Fruit fly (Drosophila melanogaster) whole organism, embryonic: ENCODE results near the gene Chrac-14.

Source experiments
- Antp ChIP-seq: fragments of 200-800 bp; sonication (Bioruptor generic); optimal IDR thresholded peaks from 3 replicates; lab custom pipeline; 2016; ENCODE audit warnings: missing biosample characterization, missing genetic modification characterization
- Atf6 ChIP-seq: fragments of 200-800 bp; sonication (Bioruptor generic); IDR thresholded peaks from 2 replicates; pipeline ENCODE4 v1.3.6; 2022; ENCODE audit warnings: missing biosample characterization, missing genetic modification characterization
- Blimp-1 ChIP-seq: fragments of 200-800 bp; sonication (Bioruptor generic); optimal IDR thresholded peaks from 3 replicates; lab custom pipeline; 2018; ENCODE audit warnings: missing biosample characterization, missing genetic modification characterization, mild to moderate bottlenecking, moderate library complexity, missing genetic modification reagents
- CG10321 ChIP-seq: fragments of 200-800 bp; sonication (Bioruptor generic); IDR thresholded peaks from 2 replicates; pipeline ENCODE4 v1.3.6; 2022; ENCODE audit warnings: missing biosample characterization, missing genetic modification characterization
- CG11560 ChIP-seq: fragments of 200-800 bp; sonication (Bioruptor generic); IDR thresholded peaks from 3 replicates; pipeline ENCODE4 v1.3.6; 2022; ENCODE audit warnings: missing biosample characterization, missing genetic modification characterization
- CG12071 ChIP-seq: fragments of 200-800 bp; sonication (Bioruptor generic); optimal IDR thresholded peaks from 3 replicates; lab custom pipeline; 2018; ENCODE audit warnings: missing biosample characterization, mild to moderate bottlenecking, missing genetic modification characterization
- CG13123 ChIP-seq: fragments of 200-800 bp; sonication (Bioruptor generic); optimal IDR thresholded peaks from 2 replicates; lab custom pipeline; 2016; ENCODE audit warnings: missing biosample characterization, missing genetic modification characterization
- CG14050 ChIP-seq: fragments of 200-800 bp; sonication (Bioruptor generic); IDR thresholded peaks from 3 replicates; pipeline ENCODE4 v1.3.6; 2022; ENCODE audit warnings: missing biosample characterization, missing genetic modification characterization
- CG14710 ChIP-seq: fragments of 200-800 bp; sonication (Bioruptor generic); optimal IDR thresholded peaks from 3 replicates; lab custom pipeline; 2019; ENCODE audit warnings: missing biosample characterization, mild to moderate bottlenecking, missing genetic modification characterization, moderate library complexity
- CG1602 ChIP-seq: fragments of 200-800 bp; sonication (Bioruptor generic); optimal IDR thresholded peaks from 3 replicates; lab custom pipeline; 2016; ENCODE audit warnings: missing biosample characterization, missing genetic modification characterization
- CG17328 ChIP-seq: fragments of 200-800 bp; sonication (Bioruptor generic); IDR thresholded peaks from 2 replicates; pipeline ENCODE4 v1.3.6; 2022; ENCODE audit warnings: missing biosample characterization, missing genetic modification characterization
- CG17802 ChIP-seq: fragments of 200-800 bp; sonication (Bioruptor generic); optimal IDR thresholded peaks from 2 replicates; lab custom pipeline; 2018; ENCODE audit warnings: missing biosample characterization, mild to moderate bottlenecking, missing genetic modification characterization, moderate library complexity
- CG3995 ChIP-seq: fragments of 200-800 bp; sonication (Bioruptor generic); optimal IDR thresholded peaks from 3 replicates; lab custom pipeline; 2016; ENCODE audit warnings: missing biosample characterization, missing genetic modification characterization
- CG4424 ChIP-seq: fragments of 200-800 bp; sonication (Bioruptor generic); optimal IDR thresholded peaks from 3 replicates; lab custom pipeline; 2016; ENCODE audit warnings: missing biosample characterization, missing genetic modification characterization
- CG5245 ChIP-seq: fragments of 200-800 bp; sonication (Bioruptor generic); optimal IDR thresholded peaks from 3 replicates; lab custom pipeline; 2016; ENCODE audit warnings: missing biosample characterization, missing genetic modification characterization
- CG5953 ChIP-seq: fragments of 200-800 bp; sonication (Bioruptor generic); IDR thresholded peaks from 2 replicates; pipeline ENCODE4 v1.3.6; 2022; ENCODE audit warnings: missing biosample characterization, missing genetic modification characterization
- CG7928 ChIP-seq: fragments of 200-800 bp; sonication (Bioruptor generic); optimal IDR thresholded peaks from 2 replicates; lab custom pipeline; 2017; ENCODE audit warnings: missing biosample characterization, mild to moderate bottlenecking, missing genetic modification characterization
- CG8359 ChIP-seq: fragments of 200-800 bp; sonication (Bioruptor generic); optimal IDR thresholded peaks from 2 replicates; lab custom pipeline; 2017; ENCODE audit warnings: missing biosample characterization, mild to moderate bottlenecking, missing genetic modification characterization, borderline replicate concordance
- Dbx ChIP-seq: fragments of 200-800 bp; sonication (Bioruptor generic); IDR thresholded peaks from 3 replicates; pipeline ENCODE4 v1.3.6; 2022; ENCODE audit warnings: missing biosample characterization, missing genetic modification characterization
- Dref ChIP-seq: fragments of 200-800 bp; sonication (Bioruptor generic); IDR thresholded peaks from 2 replicates; pipeline ENCODE4 v1.3.6; 2022; ENCODE audit warnings: missing biosample characterization, missing genetic modification characterization
- H2.0 ChIP-seq: fragments of 200-800 bp; sonication (Bioruptor generic); IDR thresholded peaks from 2 replicates; pipeline ENCODE4 v1.3.6; 2022; ENCODE audit warnings: missing biosample characterization, missing genetic modification characterization
- HLH3B ChIP-seq: fragments of 200-800 bp; sonication (Bioruptor generic); IDR thresholded peaks from 2 replicates; pipeline ENCODE4 v1.3.6; 2022; ENCODE audit warnings: missing biosample characterization, missing genetic modification characterization
- Meics ChIP-seq: fragments of 200-800 bp; sonication (Bioruptor generic); optimal IDR thresholded peaks from 2 replicates; lab custom pipeline; 2017; ENCODE audit warnings: missing biosample characterization, mild to moderate bottlenecking, missing genetic modification characterization
- NfI ChIP-seq: fragments of 200-800 bp; sonication (Bioruptor generic); optimal IDR thresholded peaks from 3 replicates; lab custom pipeline; 2018; ENCODE audit warnings: missing biosample characterization, mild to moderate bottlenecking, missing genetic modification characterization, moderate library complexity
- Stat92E ChIP-seq, 3 experiments: fragments of >200 bp in 2 of 3; fragments of 200-800 bp in 1 of 3; sonication (Bioruptor generic) in 1 of 3; optimal IDR thresholded peaks; 2 replicates each; lab custom pipeline; 2017 to 2019; ENCODE audit warnings: missing biosample characterization in 3 of 3, missing genetic modification characterization in 3 of 3, mild to moderate bottlenecking in 1 of 3, moderate library complexity in 1 of 3
- Usf ChIP-seq: fragments of 200-800 bp; sonication (Bioruptor generic); optimal IDR thresholded peaks from 2 replicates; lab custom pipeline; 2017; ENCODE audit warnings: missing genotype, missing biosample characterization, missing genetic modification characterization
- al ChIP-seq: fragments of 200-800 bp; sonication (Bioruptor generic); IDR thresholded peaks from 2 replicates; pipeline ENCODE4 v1.3.6; 2022; ENCODE audit warnings: missing biosample characterization, missing genetic modification characterization
- ase ChIP-seq: fragments of 200-800 bp; sonication (Bioruptor generic); IDR thresholded peaks from 3 replicates; pipeline ENCODE4 v1.3.6; 2022; ENCODE audit warnings: missing biosample characterization, missing genetic modification characterization
- az2 ChIP-seq: fragments of 200-800 bp; sonication (Bioruptor generic); optimal IDR thresholded peaks from 3 replicates; lab custom pipeline; 2016; ENCODE audit warnings: missing biosample characterization, missing genetic modification characterization
- chinmo ChIP-seq: fragments of 200-800 bp; sonication (Bioruptor generic); IDR thresholded peaks from 4 replicates; pipeline ENCODE4 v1.3.6; 2022; ENCODE audit warnings: missing biosample characterization, missing genetic modification characterization; ENCODE audit not compliant: partially characterized antibody
- corto ChIP-seq: fragments of 200-800 bp; sonication (Bioruptor generic); optimal IDR thresholded peaks from 2 replicates; lab custom pipeline; 2016; ENCODE audit warnings: missing biosample characterization, mild to moderate bottlenecking, missing genetic modification characterization, moderate library complexity
- dysf ChIP-seq: fragments of 200-800 bp; sonication (Bioruptor generic); IDR thresholded peaks from 3 replicates; pipeline ENCODE4 v1.3.6; 2022; ENCODE audit warnings: missing biosample characterization, missing genetic modification characterization
- ems ChIP-seq: fragments of 200-800 bp; sonication (Bioruptor generic); optimal IDR thresholded peaks from 3 replicates; lab custom pipeline; 2016; ENCODE audit warnings: missing biosample characterization, missing genetic modification characterization
- exex ChIP-seq: fragments of 200-800 bp; sonication (Bioruptor generic); optimal IDR thresholded peaks from 4 replicates; lab custom pipeline; 2018; ENCODE audit warnings: missing biosample characterization, mild to moderate bottlenecking, missing genetic modification characterization, moderate library complexity
- fd96Cb ChIP-seq: fragments of 200-800 bp; sonication (Bioruptor generic); optimal IDR thresholded peaks from 2 replicates; lab custom pipeline; 2018; ENCODE audit warnings: missing biosample characterization, mild to moderate bottlenecking, missing genetic modification characterization, moderate library complexity
- h ChIP-seq: fragments of >200 bp; optimal IDR thresholded peaks from 2 replicates; lab custom pipeline; 2017
- jumu ChIP-seq: fragments of 200-800 bp; sonication (Bioruptor generic); optimal IDR thresholded peaks from 3 replicates; lab custom pipeline; 2016; ENCODE audit warnings: missing biosample characterization, missing genetic modification characterization
- ken ChIP-seq: fragments of 200-800 bp; sonication (Bioruptor generic); IDR thresholded peaks from 3 replicates; pipeline ENCODE4 v1.3.6; 2022; ENCODE audit warnings: missing biosample characterization, missing genetic modification characterization
- nmo ChIP-seq: fragments of 200-800 bp; sonication (Bioruptor generic); optimal IDR thresholded peaks from 2 replicates; lab custom pipeline; 2018; ENCODE audit warnings: missing biosample characterization, mild to moderate bottlenecking, missing genetic modification characterization, moderate library complexity
- onecut ChIP-seq: fragments of 200-800 bp; sonication (Bioruptor generic); IDR thresholded peaks from 2 replicates; pipeline ENCODE4 v1.3.6; 2022; ENCODE audit warnings: missing biosample characterization, missing genetic modification characterization
- psq ChIP-seq: fragments of 200-800 bp; sonication (Bioruptor generic); optimal IDR thresholded peaks from 2 replicates; lab custom pipeline; 2017; ENCODE audit warnings: missing biosample characterization, missing genetic modification characterization
- salm ChIP-seq: fragments of 200-800 bp; sonication (Bioruptor generic); optimal IDR thresholded peaks from 2 replicates; lab custom pipeline; 2018; ENCODE audit warnings: missing biosample characterization, mild to moderate bottlenecking, missing genetic modification characterization
- sima ChIP-seq: fragments of 200-800 bp; sonication (Bioruptor generic); optimal IDR thresholded peaks from 2 replicates; lab custom pipeline; 2016; ENCODE audit warnings: missing biosample characterization, missing genetic modification characterization
- sob ChIP-seq: fragments of 200-800 bp; sonication (Bioruptor generic); IDR thresholded peaks from 2 replicates; pipeline ENCODE4 v1.3.6; 2022; ENCODE audit warnings: missing biosample characterization, missing genetic modification characterization
- tin ChIP-seq: fragments of 200-800 bp; sonication (Bioruptor generic); optimal IDR thresholded peaks from 3 replicates; lab custom pipeline; 2016; ENCODE audit warnings: missing biosample characterization, missing genetic modification characterization
- tio ChIP-seq: fragments of 200-800 bp; sonication (Bioruptor generic); optimal IDR thresholded peaks from 2 replicates; lab custom pipeline; 2017; ENCODE audit warnings: missing biosample characterization, missing genetic modification characterization, inconsistent platforms
- vfl ChIP-seq: fragments of 200-800 bp; sonication (Bioruptor generic); optimal IDR thresholded peaks from 2 replicates; lab custom pipeline; 2016; ENCODE audit warnings: missing biosample characterization, missing genetic modification characterization
- vnd ChIP-seq: fragments of 200-800 bp; sonication (Bioruptor generic); IDR thresholded peaks from 3 replicates; pipeline ENCODE4 v1.3.6; 2022; ENCODE audit warnings: missing biosample characterization, missing genetic modification characterization; ENCODE audit not compliant: partially characterized antibody
- wdn ChIP-seq: fragments of 200-800 bp; sonication (Bioruptor generic); IDR thresholded peaks from 2 replicates; pipeline ENCODE4 v1.3.6; 2022; ENCODE audit warnings: missing biosample characterization, missing genetic modification characterization

Gene Chrac-14

dm6 chr2L:8463144-8464106 lies 26.2 kb downstream of the Chrac-14 start, which contains the start of gene Agpat2 (continued):
- peak; percentile 78 for TF ChIP-seq salm (tag; lab: Kevin White, UChicago)
- peak; percentile 85 for TF ChIP-seq Meics (GFP tag; lab: Kevin White, UChicago)
- TF ChIP-seq CG13123 = peak; percentile 60
- peak; percentile 44 for TF ChIP-seq CG7928 (GFP tag; lab: Kevin White, UChicago)
- TF ChIP-seq CG4424 (GFP tag; lab: Kevin White, UChicago) = peak; percentile 86
- TF ChIP-seq CG5245 (GFP tag; lab: Kevin White, UChicago) = peak; percentile 67
- peak; percentile 75 for TF ChIP-seq Antp
- peak; percentile 70 for TF ChIP-seq CG8359
- peak; percentile 53 for TF ChIP-seq Usf (GFP tag; lab: Kevin White, UChicago)
- peak; percentile 83 for TF ChIP-seq tio
- TF ChIP-seq chinmo (GFP tag; lab: Robert Waterston, UW) = 0 out of 4 replicates have a peak, but pooled peaks have one; percentile 14
- peak; percentile 64 for TF ChIP-seq corto (GFP tag; lab: Kevin White, UChicago)
- TF ChIP-seq vfl (GFP tag; lab: Kevin White, UChicago) = peak; percentile 67
- peak; percentile 22 for TF ChIP-seq sima (GFP tag; lab: Kevin White, UChicago)
- peak; percentile 71 for TF ChIP-seq CG1602
- peak; percentile 87 for TF ChIP-seq nmo
- TF ChIP-seq psq (GFP tag; lab: Kevin White, UChicago) = no peak
- TF ChIP-seq ase (GFP tag; lab: Robert Waterston, UW) = peak; percentile 81
- TF ChIP-seq Blimp-1 = peak; percentile 86
- TF ChIP-seq NfI (GFP tag; lab: Kevin White, UChicago) = peak; percentile 79
- TF ChIP-seq vnd (GFP tag; lab: Robert Waterston, UW) = no peak
- peak; percentile 16 for TF ChIP-seq exex
- TF ChIP-seq HLH3B = peak; percentile 83
- TF ChIP-seq wdn (GFP tag; lab: Robert Waterston, UW) = peak; percentile 39; the same call in 1 of the 2 replicates
- peak; percentile 85 for TF ChIP-seq CG14710 (tag; lab: Kevin White, UChicago)
- 0 out of 2 replicates have a peak, but pooled peaks have one; percentile 53 for TF ChIP-seq CG5953 (GFP tag; lab: Robert Waterston, UW)
- no peak for TF ChIP-seq h (lab: Kevin White, UChicago)
- peak; percentile 70 for TF ChIP-seq CG12071 (GFP tag; lab: Kevin White, UChicago)
- peak; percentile 81 for TF ChIP-seq tin (GFP tag; lab: Kevin White, UChicago)
- no peak for TF ChIP-seq al (GFP tag; lab: Robert Waterston, UW)
- TF ChIP-seq CG14050 = peak; percentile 74
- TF ChIP-seq jumu (GFP tag; lab: Kevin White, UChicago) = peak; percentile 73
- TF ChIP-seq ken (GFP tag; lab: Robert Waterston, UW) = peak; percentile 81
- TF ChIP-seq sob (GFP tag; lab: Robert Waterston, UW) = peak; percentile 76
- peak; percentile 79 for TF ChIP-seq CG17328 (GFP tag; lab: Robert Waterston, UW)
- TF ChIP-seq Dbx (GFP tag; lab: Robert Waterston, UW) = peak; percentile 61; the same call in 1 of the 3 replicates
- TF ChIP-seq Stat92E (GFP tag; optimal IDR thresholded peaks at IDR 0.05; lab: Kevin White, UChicago) = peak in 2 of 3 experiments; percentile 3 to 52
- peak; percentile 86 for TF ChIP-seq fd96Cb (tag; lab: Kevin White, UChicago)
- peak; percentile 25 for TF ChIP-seq CG3995 (GFP tag; lab: Kevin White, UChicago)
- no peak for TF ChIP-seq CG10321 (GFP tag; lab: Robert Waterston, UW)
- peak; percentile 63 for TF ChIP-seq H2.0
- TF ChIP-seq CG11560 = peak; percentile 59; the same call in 2 of the 3 replicates
- no peak for TF ChIP-seq Dref (GFP tag; lab: Robert Waterston, UW)
- TF ChIP-seq az2 = peak; percentile 89
- peak; percentile 72 for TF ChIP-seq onecut (GFP tag; lab: Robert Waterston, UW)
- peak; percentile 28 for TF ChIP-seq CG17802 (tag; lab: Kevin White, UChicago)
- TF ChIP-seq dysf (GFP tag; lab: Robert Waterston, UW) = peak; percentile 87
- TF ChIP-seq Atf6 (GFP tag; lab: Robert Waterston, UW) = peak; percentile 73
- peak; percentile 82 for TF ChIP-seq ems (GFP tag; lab: Kevin White, UChicago)
